Worm (Caenorhabditis elegans): Measurements from ENCODE around the gene T11F9.21.

DNA sequence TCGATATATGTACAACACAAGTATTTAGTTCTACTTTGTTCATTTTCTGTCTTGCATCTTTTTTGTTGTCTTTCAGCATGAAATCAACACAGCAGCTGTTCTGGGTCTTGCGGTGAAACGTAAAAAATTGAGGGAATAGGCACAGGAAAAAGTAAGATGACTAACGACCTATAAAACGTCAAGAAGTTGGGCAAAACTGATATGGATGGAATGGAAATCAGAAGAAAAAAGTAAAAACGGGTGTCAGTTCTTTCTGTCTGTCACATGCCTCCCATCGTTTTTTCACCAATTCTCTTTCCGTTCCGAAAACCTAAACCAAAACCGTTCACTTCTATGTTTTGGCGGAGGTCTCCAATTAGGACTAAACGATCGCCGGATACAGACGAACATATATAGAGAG is 8.4 kb downstream of the T11F9.21 start:
- TF ChIP-seq fkh-2 (tag; optimal IDR thresholded peaks at IDR 0.05): no peak
- TF ChIP-seq unc-39 (tag; optimal IDR thresholded peaks at IDR 0.05): no peak
- no peak for TF ChIP-seq ceh-16 (tag; optimal IDR thresholded peaks at IDR 0.05)
- TF ChIP-seq fkh-10 (GFP tag; optimal IDR thresholded peaks at IDR 0.05): no peak
- no peak for TF ChIP-seq ztf-4 (tag; optimal IDR thresholded peaks at IDR 0.05)
- TF ChIP-seq daf-12 (tag; optimal IDR thresholded peaks at IDR 0.05): no peak
- TF ChIP-seq ZK546.5 (tag; optimal IDR thresholded peaks at IDR 0.05): no peak
- no peak for TF ChIP-seq mdl-1 (tag; optimal IDR thresholded peaks at IDR 0.05)
- TF ChIP-seq ama-1 (optimal IDR thresholded peaks at IDR 0.05): no peak
- no peak for TF ChIP-seq snpc-4 (tag; optimal IDR thresholded peaks at IDR 0.05)
- TF ChIP-seq fos-1 (tag; optimal IDR thresholded peaks at IDR 0.05): no peak
- TF ChIP-seq ztf-11 (tag; optimal IDR thresholded peaks at IDR 0.05): no peak
- TF ChIP-seq jun-1 (tag; optimal IDR thresholded peaks at IDR 0.05): no peak
- no peak for TF ChIP-seq pha-4 (tag; optimal IDR thresholded peaks at IDR 0.05)
